Fruit fly (Drosophila melanogaster): ENCODE measurements around the gene chp.

chp gene

dm6 chr3R:31194627-31195026, 15.9 kb downstream of the chp start (continued):
- TF ChIP-seq emc (GFP tag; optimal IDR thresholded peaks at IDR 0.05): no peak
- no peak for TF ChIP-seq Drgx (GFP tag; IDR thresholded peaks at IDR 0.05)
- peak; percentile 60 for TF ChIP-seq Ets65A (GFP tag)
- TF ChIP-seq CG15514 (GFP tag; optimal IDR thresholded peaks at IDR 0.05): no peak
- peak; percentile 10 for TF ChIP-seq kay (GFP tag; optimal IDR thresholded peaks at IDR 0.05)
- TF ChIP-seq crol (GFP tag; IDR thresholded peaks at IDR 0.05): 0 out of 2 replicates have a peak, but pooled peaks have one; percentile 13
- TF ChIP-seq Bgb (GFP tag; IDR thresholded peaks at IDR 0.05; ENCODE audit: partially characterized antibody): no peak
- peak; percentile 11 for TF ChIP-seq Asciz (GFP tag; optimal IDR thresholded peaks at IDR 0.05)
- TF ChIP-seq mirr (GFP tag; optimal IDR thresholded peaks at IDR 0.05): peak; percentile 20
- peak; percentile 18 to 63 for TF ChIP-seq Trl (optimal IDR thresholded peaks at IDR 0.05)
- TF ChIP-seq Trl (GFP tag; optimal IDR thresholded peaks at IDR 0.05): no peak
- peak; percentile 7 for TF ChIP-seq cwo (GFP tag; optimal IDR thresholded peaks at IDR 0.05)
- TF ChIP-seq CG12769 (tag; optimal IDR thresholded peaks at IDR 0.05): peak; percentile 15
- TF ChIP-seq GATAe (GFP tag; conservative IDR thresholded peaks at IDR 0.05): peak; percentile 87

- TF ChIP-seq danr (GFP tag; IDR thresholded peaks at IDR 0.05): no peak
- peak in 1 of 2 experiments; percentile 35 for TF ChIP-seq tll (GFP tag; optimal IDR thresholded peaks at IDR 0.05)
- TF ChIP-seq CG15479 (GFP tag; optimal IDR thresholded peaks at IDR 0.05): peak; percentile 83
Measured at dm6 chr3R:31193062-31193461, 17.5 kb downstream of the chp start, which contains the start of gene bnk. Gene bnk (plus strand): TSS chr3R:31193362.

DNA sequence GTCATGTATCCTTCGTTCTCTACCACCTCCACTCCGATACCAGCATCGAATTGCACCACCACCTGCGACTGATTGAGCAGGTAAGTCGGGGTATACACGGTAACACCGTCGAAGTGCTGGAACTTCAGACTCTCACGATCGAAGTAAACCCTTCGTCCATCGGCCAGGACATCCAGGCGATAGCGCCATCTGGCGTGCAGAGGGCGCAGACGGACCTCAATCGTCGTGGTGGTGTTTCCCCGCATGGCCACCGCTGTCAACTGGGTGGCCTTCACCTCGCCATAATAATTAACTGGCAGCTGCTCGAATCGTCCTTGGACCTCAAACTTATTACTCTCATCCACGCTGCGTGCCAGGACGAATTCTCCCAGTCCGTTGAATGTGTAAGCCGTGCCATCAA, 28.7 kb downstream of the chp start:
- TF ChIP-seq CTCF (GFP tag; optimal IDR thresholded peaks at IDR 0.05): peak; percentile 27
- TF ChIP-seq Ets65A (GFP tag): peak; percentile 52
- TF ChIP-seq so (GFP tag; IDR thresholded peaks at IDR 0.05): no peak

DNA sequence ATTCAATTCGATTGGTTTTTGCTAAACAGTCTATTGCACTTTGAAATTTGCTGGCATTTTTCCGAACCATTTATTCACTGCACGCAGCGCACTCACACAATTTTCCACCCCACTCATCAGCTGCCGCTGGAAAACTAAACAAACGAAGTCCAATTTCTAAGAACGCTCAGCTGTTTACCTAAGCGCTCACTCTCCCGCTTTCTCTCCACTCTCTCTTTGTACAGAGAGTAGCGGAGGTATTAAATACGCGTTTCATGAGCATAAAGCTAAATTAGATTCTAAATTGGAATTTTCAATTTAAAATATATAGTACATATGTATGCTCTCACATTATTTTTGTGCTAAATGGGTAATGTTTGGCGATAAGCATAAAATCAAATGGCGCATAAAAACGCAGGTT, 41.6 kb downstream of the chp start, which contains the start of gene stops:
Gene stops, minus strand, starts transcription at position 139 of the 400 bp plus-strand sequence.
- TF ChIP-seq seq (GFP tag; IDR thresholded peaks at IDR 0.05) (peak; percentile 20; the same call in 1 of the 2 replicates), CG12071 (GFP tag; optimal IDR thresholded peaks at IDR 0.05) (peak; percentile 62), B-H2 (GFP tag; optimal IDR thresholded peaks at IDR 0.05) (no peak), rib (GFP tag; IDR thresholded peaks at IDR 0.05) (no peak), Bgb (GFP tag; IDR thresholded peaks at IDR 0.05; ENCODE audit: partially characterized antibody) (no peak), nerfin-1 (tag; optimal IDR thresholded peaks at IDR 0.05) (peak; percentile 20), wdn (GFP tag; IDR thresholded peaks at IDR 0.05) (no peak), Adf1 (GFP tag; IDR thresholded peaks at IDR 0.05) (no peak), CG1647 (GFP tag; optimal IDR thresholded peaks at IDR 0.05) (peak; percentile 6), CG18764 (GFP tag; optimal IDR thresholded peaks at IDR 0.05) (peak; percentile 46), hkb (optimal IDR thresholded peaks at IDR 0.05) (no peak), hkb (GFP tag; IDR thresholded peaks at IDR 0.05) (no peak), CG6791 (GFP tag; IDR thresholded peaks at IDR 0.05; ENCODE audit: partially characterized antibody) (no peak), CG13775 (GFP tag; optimal IDR thresholded peaks at IDR 0.05) (no peak), CG18619 (GFP tag; optimal IDR thresholded peaks at IDR 0.05) (peak; percentile 11), nerfin-2 (GFP tag; IDR thresholded peaks at IDR 0.05; ENCODE audit: partially characterized antibody) (no peak), Dll (GFP tag; IDR thresholded peaks at IDR 0.05; ENCODE audit: partially characterized antibody) (0 out of 4 replicates have a peak, but pooled peaks have one; percentile 25), Awh (GFP tag; IDR thresholded peaks at IDR 0.05) (peak; percentile 84), tin (GFP tag; optimal IDR thresholded peaks at IDR 0.05) (peak; percentile 4), insv (GFP tag; optimal IDR thresholded peaks at IDR 0.05) (no peak), CG10543 (GFP tag; optimal IDR thresholded peaks at IDR 0.05) (no peak), CG2120 (GFP tag; optimal IDR thresholded peaks at IDR 0.05) (peak; percentile 21), bigmax (GFP tag; optimal IDR thresholded peaks at IDR 0.05) (peak; percentile 17), CG1233 (GFP tag; optimal IDR thresholded peaks at IDR 0.05) (peak; percentile 87), CG17359 (tag; optimal IDR thresholded peaks at IDR 0.05) (peak; percentile 39), p53 (GFP tag; optimal IDR thresholded peaks at IDR 0.05) (peak; percentile 15), ttk (GFP tag; IDR thresholded peaks at IDR 0.05) (peak; percentile 23; the same call in 1 of the 2 replicates), CG3726 (GFP tag; IDR thresholded peaks at IDR 0.05) (no peak), CoRest (tag; optimal IDR thresholded peaks at IDR 0.05) (no peak), CkIIα-i1 (GFP tag; IDR thresholded peaks at IDR 0.05) (no peak)

Data from whole organism, embryonic.